Worm (Caenorhabditis elegans) whole organism, L4 larva: ENCODE data around the gene T04F3.1.

ENCODE experiments used
- F49E8.2 ChIP-seq: sonication (generic microtip); optimal IDR thresholded peaks from 2 replicates; lab custom pipeline; 2016; ENCODE audit warnings: missing compliant biosample characterization, mild to moderate bottlenecking, missing genetic modification characterization, borderline replicate concordance
- aly-2 ChIP-seq: sonication (generic microtip); optimal IDR thresholded peaks from 2 replicates; lab custom pipeline; 2018; ENCODE audit warnings: missing biosample characterization, missing genetic modification characterization
- ces-1 ChIP-seq: fragments of 150-350 bp; sonication (generic microtip); optimal IDR thresholded peaks from 4 replicates; lab custom pipeline; 2014; ENCODE audit warnings: missing biosample characterization, missing genetic modification reagents, missing genetic modification characterization
- dmd-9 ChIP-seq: fragments of 200-800 bp; sonication (Bioruptor generic); IDR thresholded peaks from 2 replicates; pipeline ENCODE4 v1.3.6; 2022; ENCODE audit warnings: missing genetic modification reagents, missing genetic modification characterization, missing compliant biosample characterization
- egl-43 ChIP-seq: fragments of 200-800 bp; sonication (Bioruptor generic); IDR thresholded peaks from 2 replicates; pipeline ENCODE4 v1.3.6; 2022; ENCODE audit warnings: missing genetic modification reagents, missing genetic modification characterization, missing compliant biosample characterization
- hlh-30 ChIP-seq: sonication (generic microtip); optimal IDR thresholded peaks from 2 replicates; lab custom pipeline; 2017; ENCODE audit warnings: antibody characterized with exemption, mild to moderate bottlenecking, missing genetic modification characterization, missing compliant biosample characterization; ENCODE audit not compliant: insufficient read depth
- lsy-2 ChIP-seq, 2 experiments: fragments of 150-350 bp in 1 of 2; sonication (generic microtip) in 1 of 2; optimal IDR thresholded peaks; 2 replicates each; lab custom pipeline; 2014 to 2017; ENCODE audit warnings: missing biosample characterization in 2 of 2, missing genetic modification characterization in 2 of 2
- pqm-1 ChIP-seq: sonication (generic microtip); optimal IDR thresholded peaks from 2 replicates; lab custom pipeline; 2017; ENCODE audit warnings: missing biosample characterization, missing genetic modification characterization
- skn-1 ChIP-seq: fragments of 150-350 bp; optimal IDR thresholded peaks from 2 replicates; lab custom pipeline; 2014; ENCODE audit warnings: missing biosample characterization, missing genetic modification characterization
- unc-62 ChIP-seq, 3 experiments: fragments of 150-350 bp in 1 of 3; sonication (generic microtip); optimal IDR thresholded peaks in 2 of 3; peaks in 1 of 3; 1 replicate in 1 of 3; 2 replicates in 2 of 3; lab custom pipeline; 2014 to 2017; ENCODE audit warnings: missing biosample characterization in 3 of 3, missing genetic modification characterization in 3 of 3, missing genetic modification reagents in 3 of 3, missing genotype in 1 of 3
- zag-1 ChIP-seq: fragments of 150-350 bp; optimal IDR thresholded peaks from 2 replicates; lab custom pipeline; 2014; ENCODE audit warnings: missing biosample characterization, missing genetic modification characterization

DNA sequence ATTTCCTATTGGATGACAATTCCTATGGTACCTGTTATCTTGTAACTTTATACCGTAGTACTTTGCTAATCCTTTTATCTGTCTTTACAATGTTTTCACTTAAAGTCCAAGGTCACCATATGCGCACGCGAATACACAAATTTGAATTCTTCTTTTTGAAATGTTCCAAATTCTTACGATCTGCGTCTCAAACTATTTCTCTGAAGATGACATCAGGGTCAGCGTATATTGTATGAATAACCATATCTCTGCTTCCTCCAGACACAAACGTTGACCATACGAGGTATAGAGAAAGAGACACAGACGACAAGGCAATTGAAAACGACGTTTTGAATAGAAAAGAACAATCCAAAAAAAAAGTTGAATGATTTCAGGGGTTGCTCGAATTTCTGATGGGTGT, 34.1 kb downstream of the T04F3.1 start:
- TF ChIP-seq dmd-9 (GFP tag; lab: Robert Waterston, UW) (no peak), hlh-30 (tag; lab: Kevin White, UChicago) (no peak), lsy-2 (tag; optimal IDR thresholded peaks at IDR 0.05; lab: Kevin White, UChicago) (peak in 1 of 2 experiments; percentile 17), unc-62 (GFP tag; optimal IDR thresholded peaks at IDR 0.05 in 1 of 2; lab: Kevin White, UChicago) (peak in 1 of 2 experiments; percentile 92), unc-62 (tag; optimal IDR thresholded peaks at IDR 0.05; lab: Kevin White, UChicago) (no peak), aly-2 (no peak), ces-1 (GFP tag; lab: Kevin White, UChicago) (no peak), skn-1 (tag; lab: Kevin White, UChicago) (no peak), F49E8.2 (tag; lab: Kevin White, UChicago) (no peak), egl-43 (GFP tag; lab: Robert Waterston, UW) (no peak), zag-1 (tag; lab: Kevin White, UChicago) (no peak), pqm-1 (tag; lab: Kevin White, UChicago) (no peak)
